Worm (Caenorhabditis elegans): ENCODE measurements around the gene Y59A8B.24.
"Not testable (repeated sequence)": the region's sequence is repeated elsewhere in the genome, so short reads cannot be mapped to it uniquely, and the experiment has no call there.

The Y59A8B.24 gene

ce11 chrV:17951172-17951999 lies at the start of gene Y59A8B.24 (continued):
- no peak for TF ChIP-seq skn-1 (tag; optimal IDR thresholded peaks at IDR 0.05)
- TF ChIP-seq spr-1 (tag; optimal IDR thresholded peaks at IDR 0.05): peak; percentile 84
- peak; percentile 87 for TF ChIP-seq nhr-10 (tag; optimal IDR thresholded peaks at IDR 0.05)
- peak; percentile 90 for TF ChIP-seq tra-1 (GFP tag; IDR thresholded peaks at IDR 0.05)
- peak; percentile 52 to 59 for TF ChIP-seq daf-16 (GFP tag; optimal IDR thresholded peaks at IDR 0.05)
- peak; percentile 90 for TF ChIP-seq daf-16 (tag; optimal IDR thresholded peaks at IDR 0.05)
- TF ChIP-seq nhr-237 (tag; optimal IDR thresholded peaks at IDR 0.05): no peak
- no peak for TF ChIP-seq attf-4 (tag; optimal IDR thresholded peaks at IDR 0.05)

ce11 chrV:17903829-17904228 lies 47.9 kb upstream of the Y59A8B.24 start, which contains the start of gene C06H5.14:
Gene C06H5.14, plus strand, starts transcription at chrV:17904129.
- TF ChIP-seq unc-62 (GFP tag; optimal IDR thresholded peaks at IDR 0.05 in 1 of 2): peak in 1 of 2 experiments; percentile 73
- not testable (repeated sequence) for TF ChIP-seq unc-62 (tag; optimal IDR thresholded peaks at IDR 0.05)

ce11 chrV:17905765-17906164 lies 46.0 kb upstream of the Y59A8B.24 start:
- TF ChIP-seq egl-43 (GFP tag; IDR thresholded peaks at IDR 0.05) (no peak), cey-2 (tag; optimal IDR thresholded peaks at IDR 0.05; ENCODE audit: borderline replicate concordance, insufficient read depth) (no peak), lsy-2 (tag; optimal IDR thresholded peaks at IDR 0.05) (no peak), hlh-11 (tag; optimal IDR thresholded peaks at IDR 0.05) (peak; percentile 18), dmd-6 (GFP tag; IDR thresholded peaks at IDR 0.05) (no peak), nhr-25 (tag; optimal IDR thresholded peaks at IDR 0.05; ENCODE audit: borderline replicate concordance, insufficient read depth) (peak; percentile 76), daf-19 (GFP tag; conservative IDR thresholded peaks at IDR 0.05) (no peak), ceh-28 (tag; optimal IDR thresholded peaks at IDR 0.05) (peak; percentile 10), mdl-1 (tag; optimal IDR thresholded peaks at IDR 0.05) (peak in 1 of 2 experiments; percentile 50), nhr-28 (tag; optimal IDR thresholded peaks at IDR 0.05) (peak; percentile 46), aha-1 (tag) (peak; percentile 14), nhr-41 (GFP tag; IDR thresholded peaks at IDR 0.05) (no peak), ceh-32 (tag; optimal IDR thresholded peaks at IDR 0.05; ENCODE audit: poor library complexity) (no peak), Y48G9A.11 (GFP tag; IDR thresholded peaks at IDR 0.05) (no peak), dpl-1 (GFP tag; optimal IDR thresholded peaks at IDR 0.05) (no peak), hlh-30 (tag; optimal IDR thresholded peaks at IDR 0.05; ENCODE audit: insufficient read depth) (peak; percentile 57), ceh-82 (tag; optimal IDR thresholded peaks at IDR 0.05) (no peak), unc-62 (GFP tag; optimal IDR thresholded peaks at IDR 0.05 in 1 of 2) (peak in 1 of 2 experiments; percentile 95), unc-62 (tag; optimal IDR thresholded peaks at IDR 0.05) (no peak)

ce11 chrV:17910019-17910418 lies 41.7 kb upstream of the Y59A8B.24 start, which contains the start of gene dcar-1:
Gene dcar-1, plus strand, starts transcription at chrV:17910319.
- TF ChIP-seq mxl-3 (GFP tag; optimal IDR thresholded peaks at IDR 0.05): no peak
- TF ChIP-seq Y5F2A.4 (GFP tag; optimal IDR thresholded peaks at IDR 0.05): no peak
- TF ChIP-seq Y75B8A.6 (GFP tag; IDR thresholded peaks at IDR 0.05): no peak
- no peak for TF ChIP-seq nhr-76 (tag; optimal IDR thresholded peaks at IDR 0.05)
- no peak for TF ChIP-seq zip-11 (GFP tag; IDR thresholded peaks at IDR 0.05)
- no peak for TF ChIP-seq zfp-3 (GFP tag; conservative IDR thresholded peaks at IDR 0.05)
- TF ChIP-seq fkh-10 (GFP tag; optimal IDR thresholded peaks at IDR 0.05): no peak
- no peak for TF ChIP-seq egl-27 (tag; optimal IDR thresholded peaks at IDR 0.05)
- TF ChIP-seq lir-3 (tag; optimal IDR thresholded peaks at IDR 0.05): no peak
- no peak for TF ChIP-seq nhr-102 (tag; optimal IDR thresholded peaks at IDR 0.05)
- TF ChIP-seq lin-38 (GFP tag; IDR thresholded peaks at IDR 0.05): no peak
